Worm (Caenorhabditis elegans) whole organism, L4 larva: Measurements from ENCODE around the gene fbxb-111.

Source experiments
- F37D6.2 ChIP-seq: sonication (generic microtip); optimal IDR thresholded peaks from 2 replicates; lab custom pipeline; 2016; ENCODE audit warnings: mild to moderate bottlenecking, missing genetic modification characterization, missing compliant biosample characterization
- R02D3.7 ChIP-seq: fragments of 150-350 bp; sonication (generic microtip); optimal IDR thresholded peaks from 3 replicates; lab custom pipeline; 2014; ENCODE audit warnings: missing biosample characterization, missing genetic modification characterization
- attf-4 ChIP-seq: sonication (generic microtip); optimal IDR thresholded peaks from 3 replicates; lab custom pipeline; 2017; ENCODE audit warnings: missing biosample characterization, missing genetic modification characterization
- ceh-20 ChIP-seq: fragments of 200-800 bp; sonication (Bioruptor generic); IDR thresholded peaks from 2 replicates; pipeline ENCODE4 v1.3.6; 2022; ENCODE audit warnings: missing genetic modification reagents, missing genetic modification characterization, missing compliant biosample characterization
- ceh-44 ChIP-seq: fragments of 200-800 bp; sonication (Bioruptor generic); IDR thresholded peaks from 2 replicates; pipeline ENCODE4 v1.3.6; 2022; ENCODE audit warnings: missing genetic modification reagents, missing genetic modification characterization, missing compliant biosample characterization
- cey-2 ChIP-seq: sonication (generic microtip); optimal IDR thresholded peaks from 3 replicates; lab custom pipeline; 2017; ENCODE audit warnings: missing genetic modification characterization, mild to moderate bottlenecking, missing compliant biosample characterization, antibody characterized with exemption, borderline replicate concordance; ENCODE audit not compliant: insufficient read depth
- ctbp-1 ChIP-seq: fragments of 200-800 bp; sonication (Bioruptor generic); IDR thresholded peaks from 2 replicates; pipeline ENCODE4 v1.3.6; 2022; ENCODE audit warnings: missing genetic modification reagents, missing genetic modification characterization, missing compliant biosample characterization
- daf-16 ChIP-seq, 3 experiments: sonication (generic microtip); optimal IDR thresholded peaks; 2 replicates each; lab custom pipeline; 2016 to 2017; ENCODE audit warnings: missing genetic modification characterization in 3 of 3, missing genetic modification reagents in 3 of 3, mild to moderate bottlenecking in 2 of 3, missing compliant biosample characterization in 2 of 3, missing biosample characterization in 1 of 3, moderate library complexity in 1 of 3
- daf-8 ChIP-seq: fragments of 200-800 bp; sonication (Bioruptor generic); IDR thresholded peaks from 2 replicates; pipeline ENCODE4 v1.3.6; 2022; ENCODE audit warnings: missing genetic modification characterization, missing compliant biosample characterization
- dpl-1 ChIP-seq: fragments of 150-350 bp; optimal IDR thresholded peaks from 2 replicates; lab custom pipeline; 2014; ENCODE audit warnings: missing biosample characterization, missing genetic modification reagents, missing genetic modification characterization
- dve-1 ChIP-seq: sonication (generic microtip); optimal IDR thresholded peaks from 2 replicates; lab custom pipeline; 2017; ENCODE audit warnings: antibody characterized with exemption, mild to moderate bottlenecking, missing genetic modification characterization, missing compliant biosample characterization; ENCODE audit not compliant: insufficient read depth
- egl-43 ChIP-seq: fragments of 200-800 bp; sonication (Bioruptor generic); IDR thresholded peaks from 2 replicates; pipeline ENCODE4 v1.3.6; 2022; ENCODE audit warnings: missing genetic modification reagents, missing genetic modification characterization, missing compliant biosample characterization
- fkh-10 ChIP-seq: fragments of 150-350 bp; optimal IDR thresholded peaks from 2 replicates; lab custom pipeline; 2014; ENCODE audit warnings: missing biosample characterization, missing genetic modification reagents, missing genetic modification characterization
- hif-1 ChIP-seq, 2 experiments: sonication (generic microtip); optimal IDR thresholded peaks; 2 replicates each; lab custom pipeline; 2016 to 2017; ENCODE audit warnings: missing compliant biosample characterization in 2 of 2, missing genetic modification characterization in 2 of 2, missing genetic modification reagents in 2 of 2, missing genotype in 2 of 2, mild to moderate bottlenecking in 1 of 2
- hlh-11 ChIP-seq: fragments of 200-800 bp; sonication (Bioruptor generic); optimal IDR thresholded peaks from 2 replicates; lab custom pipeline; 2018; ENCODE audit warnings: mild to moderate bottlenecking, missing genetic modification characterization, missing compliant biosample characterization
- hmg-1.1 ChIP-seq: fragments of 200-800 bp; sonication (Bioruptor generic); IDR thresholded peaks from 2 replicates; pipeline ENCODE4 v1.3.6; 2022; ENCODE audit warnings: missing genetic modification reagents, missing genetic modification characterization, missing compliant biosample characterization
- jun-1 ChIP-seq: fragments of 150-350 bp; optimal IDR thresholded peaks from 2 replicates; lab custom pipeline; 2014; ENCODE audit warnings: missing biosample characterization, missing genetic modification reagents, missing genetic modification characterization
- lsy-2 ChIP-seq, 2 experiments: fragments of 150-350 bp in 1 of 2; sonication (generic microtip) in 1 of 2; optimal IDR thresholded peaks; 2 replicates each; lab custom pipeline; 2014 to 2017; ENCODE audit warnings: missing biosample characterization in 2 of 2, missing genetic modification characterization in 2 of 2
- madf-5 ChIP-seq, 2 experiments: fragments of 200-800 bp; sonication (Bioruptor generic); IDR thresholded peaks; 2 replicates each; pipeline ENCODE4 v1.3.6; 2022; ENCODE audit warnings: missing compliant biosample characterization in 2 of 2, missing genetic modification characterization in 2 of 2
- mdl-1 ChIP-seq, 2 experiments: fragments of 150-350 bp in 1 of 2; sonication (generic microtip) in 1 of 2; optimal IDR thresholded peaks; 2 replicates each; lab custom pipeline; 2014 to 2017; ENCODE audit warnings: missing biosample characterization in 2 of 2, missing genetic modification characterization in 2 of 2
- mep-1 ChIP-seq: fragments of 150-350 bp; sonication (generic microtip); optimal IDR thresholded peaks from 3 replicates; lab custom pipeline; 2014; ENCODE audit warnings: missing biosample characterization, missing genetic modification characterization
- mes-2 ChIP-seq: sonication (generic microtip); optimal IDR thresholded peaks from 2 replicates; lab custom pipeline; 2016; ENCODE audit warnings: missing genotype, mild to moderate bottlenecking, missing genetic modification characterization, missing compliant biosample characterization; ENCODE audit not compliant: poor library complexity, severe bottlenecking
- mxl-2 ChIP-seq: fragments of 200-800 bp; sonication (Bioruptor generic); conservative IDR thresholded peaks from 2 replicates; pipeline ENCODE4 v1.3.6; 2022; ENCODE audit warnings: missing genetic modification reagents, missing genetic modification characterization, missing compliant biosample characterization
- nhr-11 ChIP-seq: fragments of 150-350 bp; optimal IDR thresholded peaks from 2 replicates; lab custom pipeline; 2014; ENCODE audit warnings: missing biosample characterization, missing genetic modification characterization
- nhr-111 ChIP-seq: fragments of 200-800 bp; sonication (Bioruptor generic); optimal IDR thresholded peaks from 2 replicates; lab custom pipeline; 2018; ENCODE audit warnings: mild to moderate bottlenecking, missing genetic modification characterization, missing compliant biosample characterization
- nhr-28 ChIP-seq: fragments of 150-350 bp; optimal IDR thresholded peaks from 2 replicates; lab custom pipeline; 2014; ENCODE audit warnings: missing biosample characterization, missing genetic modification characterization
- nhr-41 ChIP-seq: fragments of 200-800 bp; sonication (Bioruptor generic); IDR thresholded peaks from 2 replicates; pipeline ENCODE4 v1.3.6; 2022; ENCODE audit warnings: missing genetic modification reagents, missing genetic modification characterization, missing compliant biosample characterization
- php-3 ChIP-seq: fragments of 200-800 bp; sonication (Bioruptor generic); IDR thresholded peaks from 2 replicates; pipeline ENCODE4 v1.3.6; 2022; ENCODE audit warnings: missing genetic modification reagents, missing genetic modification characterization, missing compliant biosample characterization
- pqm-1 ChIP-seq: sonication (generic microtip); optimal IDR thresholded peaks from 2 replicates; lab custom pipeline; 2017; ENCODE audit warnings: missing biosample characterization, missing genetic modification characterization
- rbr-2 ChIP-seq: sonication (generic microtip); optimal IDR thresholded peaks from 2 replicates; lab custom pipeline; 2016; ENCODE audit warnings: missing genotype, missing genetic modification characterization, missing compliant biosample characterization
- skn-1 ChIP-seq: fragments of 150-350 bp; optimal IDR thresholded peaks from 2 replicates; lab custom pipeline; 2014; ENCODE audit warnings: missing biosample characterization, missing genetic modification characterization
- spr-3 ChIP-seq: fragments of 200-800 bp; sonication (Bioruptor generic); optimal IDR thresholded peaks from 2 replicates; lab custom pipeline; 2018; ENCODE audit warnings: mild to moderate bottlenecking, missing genetic modification characterization, missing compliant biosample characterization
- tag-97 ChIP-seq: fragments of 200-800 bp; sonication (Bioruptor generic); IDR thresholded peaks from 2 replicates; pipeline ENCODE4 v1.3.6; 2022; ENCODE audit warnings: missing genetic modification characterization, missing compliant biosample characterization
- unc-62 ChIP-seq, 3 experiments: fragments of 150-350 bp in 1 of 3; sonication (generic microtip); optimal IDR thresholded peaks in 2 of 3; peaks in 1 of 3; 1 replicate in 1 of 3; 2 replicates in 2 of 3; lab custom pipeline; 2014 to 2017; ENCODE audit warnings: missing biosample characterization in 3 of 3, missing genetic modification characterization in 3 of 3, missing genetic modification reagents in 3 of 3, missing genotype in 1 of 3
- ztf-11 ChIP-seq: fragments of 150-350 bp; optimal IDR thresholded peaks from 2 replicates; lab custom pipeline; 2014; ENCODE audit warnings: missing biosample characterization, missing genetic modification characterization

The fbxb-111 gene

ce11 chrII:2749595-2750048 is 25.2 kb downstream of the fbxb-111 start, which contains the start of gene F29A7.4:
Gene F29A7.4 (plus strand): TSS chrII:2749998.
- TF ChIP-seq cey-2 (no peak), nhr-28 (peak; percentile 74), pqm-1 (tag; lab: Kevin White, UChicago) (peak; percentile 18), tag-97 (GFP tag; lab: Robert Waterston, UW) (no peak), attf-4 (tag; lab: Kevin White, UChicago) (no peak), R02D3.7 (no peak), mxl-2 (GFP tag; lab: Robert Waterston, UW) (no peak), hif-1 (tag; optimal IDR thresholded peaks at IDR 0.05; lab: Kevin White, UChicago) (no peak), daf-16 (GFP tag; optimal IDR thresholded peaks at IDR 0.05; lab: Kevin White, UChicago) (no peak), daf-16 (tag; optimal IDR thresholded peaks at IDR 0.05; lab: Kevin White, UChicago) (peak; percentile 49), dve-1 (tag; lab: Kevin White, UChicago) (no peak), ceh-20 (no peak)

- TF ChIP-seq R02D3.7 (no peak), nhr-111 (GFP tag; lab: Kevin White, UChicago) (no peak), jun-1 (tag; lab: Kevin White, UChicago) (no peak), skn-1 (no peak), hmg-1.1 (GFP tag; lab: Robert Waterston, UW) (peak; percentile 55; the same call in 1 of the 2 replicates), mdl-1 (tag; optimal IDR thresholded peaks at IDR 0.05; lab: Kevin White, UChicago) (peak in 1 of 2 experiments; percentile 14), nhr-11 (tag; lab: Kevin White, UChicago) (peak; percentile 47), spr-3 (GFP tag; lab: Kevin White, UChicago) (no peak), egl-43 (GFP tag; lab: Robert Waterston, UW) (peak; percentile 33; the same call in 1 of the 2 replicates), php-3 (no peak), mes-2 (no peak), daf-8 (GFP tag; lab: Robert Waterston, UW) (no peak), fkh-10 (GFP tag; lab: Kevin White, UChicago) (peak; percentile 75), lsy-2 (tag; optimal IDR thresholded peaks at IDR 0.05; lab: Kevin White, UChicago) (peak in 1 of 2 experiments; percentile 58), hlh-11 (peak; percentile 27), unc-62 (GFP tag; optimal IDR thresholded peaks at IDR 0.05 in 1 of 2; lab: Kevin White, UChicago) (peak in 1 of 2 experiments; percentile 99), unc-62 (tag; optimal IDR thresholded peaks at IDR 0.05; lab: Kevin White, UChicago) (no peak), nhr-41 (GFP tag; lab: Robert Waterston, UW) (no peak), hif-1 (tag; optimal IDR thresholded peaks at IDR 0.05; lab: Kevin White, UChicago) (peak in 1 of 2 experiments; percentile 33), ceh-44 (GFP tag; lab: Robert Waterston, UW) (no peak), ctbp-1 (GFP tag; lab: Robert Waterston, UW) (peak; percentile 60; the same call in 1 of the 2 replicates), dpl-1 (GFP tag; lab: Kevin White, UChicago) (peak; percentile 5), madf-5 (GFP tag; IDR thresholded peaks at IDR 0.05; lab: Robert Waterston, UW) (no peak), rbr-2 (tag; lab: Kevin White, UChicago) (peak; percentile 73), F37D6.2 (peak; percentile 67), cey-2 (no peak)
Measured at ce11 chrII:2747956-2748621, 26.7 kb downstream of the fbxb-111 start.

ce11 chrII:2742251-2742650 is 32.6 kb downstream of the fbxb-111 start, which contains the start of gene T05A8.7:
Gene T05A8.7 (minus strand): TSS chrII:2742351.
- no peak for TF ChIP-seq mep-1 (tag; lab: Kevin White, UChicago)
- peak in 1 of 2 experiments; percentile 51 for TF ChIP-seq unc-62 (GFP tag; optimal IDR thresholded peaks at IDR 0.05 in 1 of 2; lab: Kevin White, UChicago)
- no peak for TF ChIP-seq unc-62 (tag; optimal IDR thresholded peaks at IDR 0.05; lab: Kevin White, UChicago)
- no peak for TF ChIP-seq ztf-11 (tag; lab: Kevin White, UChicago)
- TF ChIP-seq attf-4 (tag; lab: Kevin White, UChicago) = no peak
- TF ChIP-seq, all 104 proteins: peak for 1
